Fruit fly (Drosophila melanogaster) whole organism, embryonic: Measurements from ENCODE around the gene CG12194.

ENCODE experiments used
- BtbVII ChIP-seq: fragments of 200-800 bp; sonication (Bioruptor generic); optimal IDR thresholded peaks from 3 replicates; lab custom pipeline; 2017; ENCODE audit warnings: missing biosample characterization, mild to moderate bottlenecking, missing genetic modification characterization
- CG10431 ChIP-seq: fragments of 200-800 bp; sonication (Bioruptor generic); optimal IDR thresholded peaks from 3 replicates; lab custom pipeline; 2018; ENCODE audit warnings: missing biosample characterization, mild to moderate bottlenecking, missing genetic modification characterization
- CG17568 ChIP-seq: fragments of 200-800 bp; sonication (Bioruptor generic); optimal IDR thresholded peaks from 2 replicates; lab custom pipeline; 2018; ENCODE audit warnings: missing biosample characterization, mild to moderate bottlenecking, missing genetic modification characterization, moderate library complexity
- CG33557 ChIP-seq: fragments of 200-800 bp; sonication (Bioruptor generic); optimal IDR thresholded peaks from 2 replicates; lab custom pipeline; 2019; ENCODE audit warnings: missing biosample characterization, mild to moderate bottlenecking, missing genetic modification characterization, moderate library complexity
- CG7271 ChIP-seq: fragments of 200-800 bp; sonication (Bioruptor generic); optimal IDR thresholded peaks from 2 replicates; lab custom pipeline; 2018; ENCODE audit warnings: missing biosample characterization, mild to moderate bottlenecking, missing genetic modification characterization, moderate library complexity
- CG7556 ChIP-seq: fragments of 200-800 bp; sonication (Bioruptor generic); optimal IDR thresholded peaks from 2 replicates; lab custom pipeline; 2017; ENCODE audit warnings: missing biosample characterization, mild to moderate bottlenecking, missing genetic modification characterization
- CG7987 ChIP-seq: fragments of 200-800 bp; sonication (Bioruptor generic); optimal IDR thresholded peaks from 2 replicates; lab custom pipeline; 2018; ENCODE audit warnings: missing biosample characterization, mild to moderate bottlenecking, missing genetic modification characterization, moderate library complexity
- CoRest ChIP-seq: fragments of 200-800 bp; sonication (Bioruptor generic); optimal IDR thresholded peaks from 3 replicates; lab custom pipeline; 2018; ENCODE audit warnings: missing biosample characterization, mild to moderate bottlenecking, missing genetic modification characterization, moderate library complexity
- Elba2 ChIP-seq: fragments of 200-800 bp; sonication (Bioruptor generic); optimal IDR thresholded peaks from 3 replicates; lab custom pipeline; 2016; ENCODE audit warnings: missing biosample characterization, missing genetic modification characterization
- Hmr ChIP-seq: fragments of 200-800 bp; sonication (Bioruptor generic); optimal IDR thresholded peaks from 3 replicates; lab custom pipeline; 2017; ENCODE audit warnings: mild to moderate bottlenecking, missing biosample characterization, missing genetic modification reagents, missing genetic modification characterization
- zfh1 ChIP-seq: fragments of 200-800 bp; sonication (Bioruptor generic); IDR thresholded peaks from 3 replicates; pipeline ENCODE4 v1.3.6; 2022; ENCODE audit warnings: missing biosample characterization, missing genetic modification characterization

DNA sequence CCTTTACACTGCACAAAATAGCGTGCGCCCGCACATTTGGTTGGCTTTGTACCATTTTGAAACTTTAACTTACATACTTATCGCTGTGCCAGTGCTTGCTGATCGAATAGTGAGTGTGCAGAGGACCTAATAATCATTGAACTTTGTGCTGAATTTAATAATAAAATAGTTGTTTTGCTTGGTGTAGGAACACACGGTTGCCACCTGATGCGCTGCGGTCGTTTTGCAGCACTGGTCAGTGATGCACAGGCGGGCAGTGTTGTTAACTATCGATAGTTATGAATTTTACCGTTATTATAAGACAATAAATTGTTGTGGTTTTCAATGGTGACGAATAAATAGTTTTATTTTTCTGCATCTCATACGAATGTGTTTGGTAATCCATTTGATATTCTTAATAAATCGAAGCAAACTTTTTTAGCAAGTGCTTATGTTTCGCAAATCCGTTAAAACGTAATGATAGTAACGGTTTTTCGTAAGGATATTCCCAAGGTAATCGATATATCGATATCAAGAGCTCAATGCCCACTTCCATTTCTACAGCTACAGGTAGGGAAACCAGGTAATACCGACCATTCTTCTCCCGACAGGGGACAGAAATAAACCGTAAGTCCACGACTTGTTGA lies at the start of gene CG12194, which contains the start of gene tank:
- TF ChIP-seq CG7987 (peak; percentile 98), Hmr (GFP tag; lab: Kevin White, UChicago) (peak; percentile 99), CG7271 (tag; lab: Kevin White, UChicago) (peak; percentile 96), CG17568 (GFP tag; lab: Kevin White, UChicago) (peak; percentile 98), CoRest (tag; lab: Kevin White, UChicago) (peak; percentile 98), zfh1 (GFP tag; lab: Robert Waterston, UW) (peak; percentile 100), CG7556 (GFP tag; lab: Kevin White, UChicago) (peak; percentile 97), BtbVII (GFP tag; lab: Kevin White, UChicago) (peak; percentile 98), Elba2 (peak; percentile 85), CG10431 (GFP tag; lab: Kevin White, UChicago) (peak; percentile 79), CG33557 (GFP tag; lab: Kevin White, UChicago) (peak; percentile 82)
